Fruit fly (Drosophila melanogaster): ENCODE results near the gene mAChR-C.

mAChR-C gene

DNA sequence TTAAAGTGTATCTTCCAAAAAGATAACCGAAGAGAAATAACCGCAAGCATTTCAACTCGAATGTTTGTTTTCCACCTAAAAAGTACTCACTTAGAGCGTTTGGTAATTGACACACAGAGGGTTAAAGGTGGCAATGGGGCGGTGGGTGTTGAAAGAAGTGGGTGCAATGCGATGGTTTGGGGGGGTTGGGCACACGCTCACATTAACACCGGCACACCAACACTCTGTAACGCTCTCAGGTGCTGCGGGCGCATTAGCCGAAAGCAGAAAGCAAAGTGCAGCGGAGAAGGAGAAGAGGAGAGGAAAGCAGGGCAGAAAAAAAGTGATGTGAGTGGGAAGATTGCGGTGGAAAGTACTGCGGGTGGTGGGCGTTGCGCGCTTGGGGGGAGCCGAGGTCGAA, 32.6 kb upstream of the mAChR-C start:
- TF ChIP-seq pan (optimal IDR thresholded peaks at IDR 0.05) = no peak
- TF ChIP-seq CG8478 (optimal IDR thresholded peaks at IDR 0.05) = no peak
- TF ChIP-seq Dll (optimal IDR thresholded peaks at IDR 0.05) = no peak
- TF ChIP-seq EcR (GFP tag; optimal IDR thresholded peaks at IDR 0.05) = no peak
- TF ChIP-seq psq (optimal IDR thresholded peaks at IDR 0.05) = no peak
- no peak for TF ChIP-seq usp (GFP tag; optimal IDR thresholded peaks at IDR 0.05)

DNA sequence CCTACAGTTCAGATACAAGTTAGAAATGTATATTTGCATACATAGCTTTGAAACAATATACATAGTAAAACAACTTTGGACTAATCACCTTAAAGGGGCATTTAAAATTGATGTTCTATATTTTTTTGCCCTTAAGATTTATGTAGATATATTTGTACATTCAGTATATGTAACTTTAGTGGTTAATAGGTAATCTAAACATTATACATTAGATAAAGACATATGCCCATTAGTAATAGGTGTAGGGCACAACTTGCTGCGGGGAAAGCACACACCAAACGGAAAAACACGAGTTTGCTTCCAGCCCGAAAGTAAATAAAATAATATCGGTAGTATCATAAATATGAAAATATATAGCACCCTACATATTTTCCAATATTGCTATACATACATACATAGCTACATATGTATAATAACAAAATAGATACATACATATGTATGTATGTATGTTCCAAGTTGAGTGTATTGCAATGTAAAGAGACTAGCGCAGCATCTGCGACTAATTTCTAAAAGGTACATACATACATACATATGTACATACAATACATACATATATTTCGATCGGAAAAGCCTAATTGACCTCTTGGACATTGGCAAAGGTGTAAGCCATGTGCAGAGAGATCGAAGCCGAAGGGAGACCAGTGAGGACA, 30.9 kb upstream of the mAChR-C start, which contains the start of gene CG43736:
CG43736 (plus strand) TSS at position 600 of the 650 bp plus-strand sequence.
- no peak for TF ChIP-seq CG8478 (optimal IDR thresholded peaks at IDR 0.05)
- TF ChIP-seq psq (optimal IDR thresholded peaks at IDR 0.05) = no peak

DNA sequence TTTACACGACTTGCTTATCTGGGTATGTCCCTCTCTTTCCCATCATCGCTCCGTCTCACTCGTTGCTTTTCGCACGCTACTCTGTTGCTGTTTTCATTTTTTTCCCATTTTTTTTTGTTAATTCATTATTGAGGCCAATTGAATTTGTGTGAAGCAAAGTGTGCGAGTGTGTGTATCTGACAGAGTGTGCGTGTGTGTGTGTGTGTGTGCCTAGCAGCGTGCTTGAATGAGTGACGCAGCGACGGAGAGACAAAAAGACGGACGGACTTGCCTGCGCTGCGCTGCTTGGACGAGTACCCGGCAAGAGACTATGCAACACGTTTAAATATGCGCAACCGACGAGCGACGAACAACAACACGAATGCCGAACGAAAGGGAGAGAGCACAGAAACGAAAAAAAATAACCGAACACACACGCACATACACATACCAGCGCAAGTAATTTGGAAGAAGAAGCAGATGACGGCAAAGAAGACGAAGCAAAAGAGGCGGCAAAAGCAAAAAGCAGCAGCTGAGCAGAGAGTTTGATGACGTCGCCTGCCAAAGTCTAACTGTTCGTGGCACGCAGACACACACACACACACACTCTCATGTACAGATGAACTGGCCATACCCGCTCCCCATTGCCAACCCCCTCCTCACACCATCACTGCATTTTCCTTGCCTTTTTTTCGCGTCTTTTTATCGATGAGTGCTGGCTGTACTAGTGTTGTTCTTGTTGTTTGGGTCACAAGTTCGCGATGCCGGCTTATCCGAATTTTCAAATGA, 30.2 kb upstream of the mAChR-C start:
- TF ChIP-seq CG8478 (optimal IDR thresholded peaks at IDR 0.05) = no peak
- no peak for TF ChIP-seq psq (optimal IDR thresholded peaks at IDR 0.05)
- no peak for TF ChIP-seq EcR (GFP tag; optimal IDR thresholded peaks at IDR 0.05)
- no peak for TF ChIP-seq pan (optimal IDR thresholded peaks at IDR 0.05)
- TF ChIP-seq usp (GFP tag; optimal IDR thresholded peaks at IDR 0.05) = no peak
- no peak for TF ChIP-seq Dll (optimal IDR thresholded peaks at IDR 0.05)

DNA sequence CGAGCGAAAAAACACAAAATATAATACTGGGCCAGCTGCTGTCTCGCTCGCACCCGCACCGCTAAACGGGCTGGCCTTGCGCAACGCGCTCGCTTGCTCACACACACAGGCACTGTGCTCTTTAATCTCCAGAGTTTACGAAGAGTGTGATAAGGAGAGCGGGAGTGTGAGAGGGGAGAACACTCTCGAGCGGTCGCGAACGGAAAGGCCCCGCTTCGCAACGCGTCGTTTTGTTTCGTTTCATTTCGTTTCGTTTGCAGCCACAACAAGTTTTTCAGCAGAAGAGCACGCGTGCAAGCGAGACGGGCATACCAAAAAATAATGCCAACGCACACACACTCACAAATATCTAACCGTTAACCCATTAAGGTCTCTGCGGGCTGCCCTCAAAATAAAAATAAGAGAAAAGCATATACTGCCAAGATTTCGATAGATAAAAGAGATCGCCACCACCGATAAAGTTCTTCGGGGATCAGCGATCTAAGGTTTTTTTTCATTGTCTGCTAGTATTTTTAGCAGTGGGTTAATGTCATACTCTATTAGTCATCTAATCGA, 29.1 kb upstream of the mAChR-C start:
- TF ChIP-seq psq (optimal IDR thresholded peaks at IDR 0.05) (no peak), usp (GFP tag; optimal IDR thresholded peaks at IDR 0.05) (no peak), Dll (optimal IDR thresholded peaks at IDR 0.05) (no peak), EcR (GFP tag; optimal IDR thresholded peaks at IDR 0.05) (no peak), CG8478 (optimal IDR thresholded peaks at IDR 0.05) (no peak), pan (optimal IDR thresholded peaks at IDR 0.05) (no peak)

DNA sequence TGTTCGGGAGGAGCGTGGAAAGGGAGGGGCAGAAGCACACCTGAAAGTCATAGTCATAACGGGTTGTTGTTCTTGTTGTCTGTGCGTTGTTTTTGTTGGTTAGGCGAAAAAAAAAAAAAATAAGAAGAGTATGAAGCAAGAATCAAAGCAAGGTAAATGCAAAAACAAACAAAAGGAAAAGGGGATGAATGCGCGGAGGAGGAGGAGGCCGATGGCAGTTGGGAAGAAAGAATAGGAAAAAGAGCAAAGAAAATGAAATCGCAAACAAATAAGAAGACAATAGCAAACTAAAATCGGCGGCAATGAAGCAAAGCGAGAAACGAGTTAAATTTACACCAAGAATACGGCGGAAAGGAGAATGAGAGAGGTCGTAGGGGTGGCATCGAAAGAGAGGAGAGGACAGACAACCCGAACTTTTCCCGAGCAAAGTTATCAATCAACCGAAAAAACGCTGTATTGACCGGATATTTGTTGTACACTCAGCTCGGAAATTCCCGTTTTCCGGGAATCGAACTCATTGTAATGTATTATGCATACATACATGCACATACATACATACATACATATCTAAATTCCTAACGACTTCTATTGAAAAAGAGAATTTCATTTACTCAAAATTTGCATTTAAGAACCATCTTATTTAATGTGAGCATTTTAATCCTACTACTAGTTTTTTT, 28.1 kb upstream of the mAChR-C start:
- TF ChIP-seq pan (optimal IDR thresholded peaks at IDR 0.05) = no peak
- TF ChIP-seq psq (optimal IDR thresholded peaks at IDR 0.05) = no peak
- TF ChIP-seq CG8478 (optimal IDR thresholded peaks at IDR 0.05) = no peak
- no peak for TF ChIP-seq Dll (optimal IDR thresholded peaks at IDR 0.05)

DNA sequence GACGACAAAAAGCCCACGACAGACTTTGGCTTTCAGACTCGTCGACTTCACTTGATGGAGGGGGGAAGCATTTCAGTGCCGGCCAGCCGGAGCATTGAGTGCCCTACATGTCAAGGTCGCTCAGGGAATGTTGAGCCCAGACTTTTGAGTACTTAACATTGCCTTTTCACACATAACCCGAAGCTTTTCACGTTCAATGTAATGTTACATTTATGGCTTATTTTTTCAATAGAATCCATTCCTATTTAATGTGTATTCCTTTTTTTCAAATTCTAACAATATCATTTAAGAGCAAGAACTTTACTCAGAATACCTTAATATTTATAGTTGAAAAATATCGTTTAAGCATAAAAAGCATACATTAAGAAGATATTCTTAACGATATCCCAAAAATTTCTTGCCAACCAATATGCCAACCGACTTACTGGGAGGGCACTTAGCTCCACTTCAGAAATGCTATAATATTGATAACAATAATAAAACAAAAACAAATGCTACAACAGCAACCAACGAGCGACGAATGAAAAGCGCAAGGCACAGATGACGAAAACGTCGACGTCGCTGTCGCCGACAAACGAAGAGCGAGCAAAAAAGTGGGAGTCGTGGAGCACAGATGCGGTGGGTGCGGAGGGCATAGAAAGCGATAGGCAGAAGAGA, 27.4 kb upstream of the mAChR-C start:
- TF ChIP-seq Dll (optimal IDR thresholded peaks at IDR 0.05) (no peak), CG8478 (optimal IDR thresholded peaks at IDR 0.05) (no peak), usp (GFP tag; optimal IDR thresholded peaks at IDR 0.05) (no peak), psq (optimal IDR thresholded peaks at IDR 0.05) (no peak), EcR (GFP tag; optimal IDR thresholded peaks at IDR 0.05) (no peak), pan (optimal IDR thresholded peaks at IDR 0.05) (no peak)

DNA sequence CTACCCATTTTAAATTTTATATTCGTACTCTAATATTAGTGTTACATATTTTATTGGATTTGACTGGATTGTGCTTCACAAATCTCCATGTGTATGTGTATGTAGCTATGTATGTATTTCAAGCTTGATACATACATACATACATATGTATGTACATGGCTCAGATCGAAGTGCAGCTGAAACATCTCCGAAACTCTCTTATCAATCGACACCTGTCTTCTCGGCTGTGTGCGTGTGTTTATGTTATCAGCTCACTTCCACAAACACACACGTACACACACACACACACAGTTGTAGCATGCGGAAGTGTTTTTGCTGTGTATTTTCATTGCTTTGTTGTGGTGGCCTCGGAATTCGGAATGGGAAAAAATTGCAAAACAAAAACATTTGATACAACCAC, 26.8 kb upstream of the mAChR-C start:
- no peak for TF ChIP-seq pan (optimal IDR thresholded peaks at IDR 0.05)
- no peak for TF ChIP-seq usp (GFP tag; optimal IDR thresholded peaks at IDR 0.05)
- no peak for TF ChIP-seq Dll (optimal IDR thresholded peaks at IDR 0.05)
- no peak for TF ChIP-seq CG8478 (optimal IDR thresholded peaks at IDR 0.05)
- TF ChIP-seq EcR (GFP tag; optimal IDR thresholded peaks at IDR 0.05) = no peak
- no peak for TF ChIP-seq psq (optimal IDR thresholded peaks at IDR 0.05)

DNA sequence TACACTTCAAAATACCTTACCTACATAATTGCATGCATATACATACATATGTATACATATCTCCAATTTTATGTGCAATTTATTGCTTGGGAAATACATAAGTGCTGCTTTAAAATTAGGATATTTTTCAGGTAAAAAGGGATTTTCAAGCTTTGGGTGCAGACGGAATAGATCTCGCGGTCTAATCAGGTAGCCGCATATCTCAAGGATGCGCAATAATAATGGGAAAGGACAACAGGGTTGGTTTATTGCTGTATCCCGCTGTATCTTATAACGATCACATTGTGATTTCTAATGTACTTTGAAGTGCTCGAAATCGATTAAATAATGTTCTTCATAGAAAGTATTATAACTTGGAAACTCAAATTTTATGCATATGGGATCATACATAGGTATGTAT, 25.2 kb upstream of the mAChR-C start:
- TF ChIP-seq usp (GFP tag; optimal IDR thresholded peaks at IDR 0.05) (no peak), Dll (optimal IDR thresholded peaks at IDR 0.05) (no peak), psq (optimal IDR thresholded peaks at IDR 0.05) (no peak), EcR (GFP tag; optimal IDR thresholded peaks at IDR 0.05) (no peak), pan (optimal IDR thresholded peaks at IDR 0.05) (no peak), CG8478 (optimal IDR thresholded peaks at IDR 0.05) (no peak)

DNA sequence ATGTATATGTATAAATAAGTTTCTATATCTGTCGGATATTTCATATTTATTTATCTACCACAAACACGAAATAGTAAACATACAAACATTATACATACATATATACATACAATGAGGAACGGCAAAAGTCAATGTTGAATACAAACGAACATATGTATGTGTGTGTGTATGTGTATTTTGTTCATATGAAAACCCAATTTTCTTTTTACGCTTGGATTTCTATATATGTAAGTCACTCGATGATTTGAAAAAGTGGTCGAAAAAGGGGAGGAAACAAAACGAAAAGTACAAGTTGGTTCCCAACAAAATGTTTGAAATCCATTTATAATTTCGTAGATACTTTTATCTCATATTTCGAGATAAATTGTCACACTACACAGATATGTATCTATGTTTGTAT, 24.8 kb upstream of the mAChR-C start:
- no peak for TF ChIP-seq CG8478 (optimal IDR thresholded peaks at IDR 0.05)
- TF ChIP-seq usp (GFP tag; optimal IDR thresholded peaks at IDR 0.05) = no peak
- no peak for TF ChIP-seq psq (optimal IDR thresholded peaks at IDR 0.05)
- no peak for TF ChIP-seq Dll (optimal IDR thresholded peaks at IDR 0.05)
- TF ChIP-seq EcR (GFP tag; optimal IDR thresholded peaks at IDR 0.05) = no peak
- no peak for TF ChIP-seq pan (optimal IDR thresholded peaks at IDR 0.05)

DNA sequence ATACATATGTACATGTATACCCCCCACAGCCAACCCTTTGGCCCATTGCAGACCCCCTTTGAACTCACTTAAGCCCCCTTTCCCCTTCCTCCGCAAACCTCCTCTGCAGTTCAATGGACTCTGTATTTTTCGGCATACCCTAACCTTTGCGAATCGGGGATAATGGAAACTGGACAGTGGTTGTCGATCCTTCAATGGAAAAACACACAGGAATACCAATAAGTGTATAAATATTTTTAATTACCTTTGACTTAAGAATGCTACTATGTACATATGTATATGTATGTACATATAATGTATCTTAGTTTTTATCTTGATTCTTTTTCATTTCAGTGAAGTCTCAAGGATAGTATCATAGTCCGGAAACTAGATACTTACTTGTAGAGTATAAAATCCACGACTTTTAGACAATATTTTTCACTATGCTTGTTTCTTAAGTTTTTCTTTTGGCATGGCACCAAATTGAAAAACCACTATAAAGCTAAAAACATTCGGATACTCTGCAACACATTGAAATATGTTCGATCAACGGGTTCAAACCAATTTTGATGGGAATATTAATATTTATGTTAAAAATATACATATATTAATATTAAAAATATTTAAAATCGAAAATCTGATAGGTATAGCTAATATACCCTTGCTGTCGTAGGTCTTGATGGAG, 24.0 kb upstream of the mAChR-C start:
- TF ChIP-seq pan (optimal IDR thresholded peaks at IDR 0.05) (no peak), usp (GFP tag; optimal IDR thresholded peaks at IDR 0.05) (no peak), EcR (GFP tag; optimal IDR thresholded peaks at IDR 0.05) (peak; percentile 51 to 84), Dll (optimal IDR thresholded peaks at IDR 0.05) (no peak), psq (optimal IDR thresholded peaks at IDR 0.05) (no peak), CG8478 (optimal IDR thresholded peaks at IDR 0.05) (no peak)
